Worm (Caenorhabditis elegans) whole organism, early embryonic: ENCODE results near the gene ergi-3.

Source experiments
- B0310.2 ChIP-seq: sonication (generic microtip); optimal IDR thresholded peaks from 2 replicates; lab custom pipeline; 2016; ENCODE audit warnings: mild to moderate bottlenecking, missing genetic modification characterization, missing compliant biosample characterization
- F13C5.2 ChIP-seq: sonication (generic microtip); optimal IDR thresholded peaks from 2 replicates; lab custom pipeline; 2017; ENCODE audit warnings: mild to moderate bottlenecking, missing genetic modification characterization, inconsistent platforms, missing compliant biosample characterization
- aly-1 ChIP-seq: sonication (generic microtip); optimal IDR thresholded peaks from 2 replicates; lab custom pipeline; 2016; ENCODE audit warnings: missing genetic modification characterization, missing compliant biosample characterization
- ama-1 ChIP-seq: fragments of 150-350 bp; optimal IDR thresholded peaks from 2 replicates; lab custom pipeline; 2014
- ceh-13 ChIP-seq: fragments of 200-800 bp; sonication (Bioruptor generic); optimal IDR thresholded peaks from 2 replicates; lab custom pipeline; 2018; ENCODE audit warnings: mild to moderate bottlenecking, missing genetic modification characterization, missing compliant biosample characterization
- ceh-36 ChIP-seq: sonication (generic microtip); optimal IDR thresholded peaks from 2 replicates; lab custom pipeline; 2016; ENCODE audit warnings: missing genetic modification characterization, inconsistent platforms, missing compliant biosample characterization
- ets-7 ChIP-seq: sonication (generic microtip); optimal IDR thresholded peaks from 2 replicates; lab custom pipeline; 2016; ENCODE audit warnings: missing genotype, missing genetic modification characterization, missing compliant biosample characterization
- flt-1 ChIP-seq: fragments of 200-800 bp; sonication (Bioruptor generic); IDR thresholded peaks from 2 replicates; pipeline ENCODE4 v1.3.6; 2022; ENCODE audit warnings: missing genetic modification characterization, missing compliant biosample characterization
- hmbx-1 ChIP-seq: sonication (generic microtip); optimal IDR thresholded peaks from 2 replicates; lab custom pipeline; 2016; ENCODE audit warnings: mild to moderate bottlenecking, missing genetic modification characterization, missing compliant biosample characterization
- hmg-4 ChIP-seq: fragments of 200-800 bp; sonication (Bioruptor generic); optimal IDR thresholded peaks from 2 replicates; lab custom pipeline; 2018; ENCODE audit warnings: mild to moderate bottlenecking, missing genetic modification characterization, missing compliant biosample characterization
- hnd-1 ChIP-seq: sonication (generic microtip); optimal IDR thresholded peaks from 2 replicates; lab custom pipeline; 2016; ENCODE audit warnings: missing genetic modification characterization, missing compliant biosample characterization
- pes-1 ChIP-seq: fragments of 200-800 bp; sonication (Bioruptor generic); IDR thresholded peaks from 2 replicates; pipeline ENCODE4 v1.3.6; 2022; ENCODE audit warnings: missing genetic modification reagents, missing genetic modification characterization, missing compliant biosample characterization
- scrt-1 ChIP-seq: fragments of 200-800 bp; sonication (Bioruptor generic); IDR thresholded peaks from 2 replicates; pipeline ENCODE4 v1.3.6; 2022; ENCODE audit warnings: missing genetic modification characterization, missing compliant biosample characterization
- sea-1 ChIP-seq: fragments of 200-800 bp; sonication (Bioruptor generic); conservative IDR thresholded peaks from 2 replicates; pipeline ENCODE4 v1.3.6; 2022; ENCODE audit warnings: missing genetic modification characterization, missing compliant biosample characterization
- tbx-11 ChIP-seq: fragments of 200-800 bp; sonication (Bioruptor generic); IDR thresholded peaks from 2 replicates; pipeline ENCODE4 v1.3.6; 2022; ENCODE audit warnings: missing genetic modification characterization, missing compliant biosample characterization
- tbx-37 ChIP-seq: fragments of 200-800 bp; sonication (Bioruptor generic); conservative IDR thresholded peaks from 2 replicates; pipeline ENCODE4 v1.3.6; 2022; ENCODE audit warnings: missing genetic modification reagents, missing genetic modification characterization, missing compliant biosample characterization
- tra-4 ChIP-seq: sonication (generic microtip); optimal IDR thresholded peaks from 2 replicates; lab custom pipeline; 2017; ENCODE audit warnings: missing genetic modification characterization, missing compliant biosample characterization

Gene ergi-3

ce11 chrX:15627814-15628213, 11.3 kb upstream of the ergi-3 start:
- no peak for TF ChIP-seq tbx-37 (GFP tag; lab: Robert Waterston, UW)
- TF ChIP-seq ceh-13 (GFP tag; lab: Kevin White, UChicago) = no peak
- no peak for TF ChIP-seq hmbx-1
- TF ChIP-seq tbx-11 (GFP tag; lab: Robert Waterston, UW) = no peak
- no peak for TF ChIP-seq aly-1 (tag; lab: Kevin White, UChicago)
- no peak for TF ChIP-seq scrt-1 (GFP tag; lab: Robert Waterston, UW)
- TF ChIP-seq ets-7 (tag; lab: Kevin White, UChicago) = no peak
- TF ChIP-seq hnd-1 = no peak
- no peak for TF ChIP-seq pes-1 (GFP tag; lab: Robert Waterston, UW)
- no peak for TF ChIP-seq tra-4 (tag; lab: Kevin White, UChicago)
- TF ChIP-seq flt-1 = no peak
- TF ChIP-seq ceh-36 = no peak
- no peak for TF ChIP-seq B0310.2
- no peak for TF ChIP-seq hmg-4 (GFP tag; lab: Kevin White, UChicago)
- TF ChIP-seq ama-1 (lab: Kevin White, UChicago) = no peak
- TF ChIP-seq sea-1 (GFP tag; lab: Robert Waterston, UW) = no peak
- TF ChIP-seq F13C5.2 = no peak

ce11 chrX:15626119-15626850, 9.7 kb upstream of the ergi-3 start:
- TF ChIP-seq ceh-13 (GFP tag; lab: Kevin White, UChicago) (no peak), hmbx-1 (no peak), aly-1 (tag; lab: Kevin White, UChicago) (no peak), tbx-37 (GFP tag; lab: Robert Waterston, UW) (no peak), hmg-4 (GFP tag; lab: Kevin White, UChicago) (no peak), F13C5.2 (no peak), ets-7 (tag; lab: Kevin White, UChicago) (no peak), hnd-1 (no peak), flt-1 (no peak), ceh-36 (no peak), B0310.2 (no peak)

ce11 chrX:15622041-15622440, 5.5 kb upstream of the ergi-3 start:
- TF ChIP-seq hmbx-1 (no peak), B0310.2 (no peak), pes-1 (GFP tag; lab: Robert Waterston, UW) (no peak), scrt-1 (GFP tag; lab: Robert Waterston, UW) (no peak), ets-7 (tag; lab: Kevin White, UChicago) (no peak), flt-1 (no peak), ceh-36 (no peak), ama-1 (lab: Kevin White, UChicago) (no peak), F13C5.2 (no peak), aly-1 (tag; lab: Kevin White, UChicago) (no peak), tra-4 (tag; lab: Kevin White, UChicago) (no peak), sea-1 (GFP tag; lab: Robert Waterston, UW) (no peak), ceh-13 (GFP tag; lab: Kevin White, UChicago) (no peak), tbx-11 (GFP tag; lab: Robert Waterston, UW) (no peak), tbx-37 (GFP tag; lab: Robert Waterston, UW) (no peak), hmg-4 (GFP tag; lab: Kevin White, UChicago) (no peak), hnd-1 (no peak)

ce11 chrX:15621001-15621400, 4.4 kb upstream of the ergi-3 start:
- TF ChIP-seq ets-7 (tag; lab: Kevin White, UChicago) (no peak), scrt-1 (GFP tag; lab: Robert Waterston, UW) (no peak), sea-1 (GFP tag; lab: Robert Waterston, UW) (no peak), pes-1 (GFP tag; lab: Robert Waterston, UW) (no peak), flt-1 (no peak), tbx-11 (GFP tag; lab: Robert Waterston, UW) (no peak), tra-4 (tag; lab: Kevin White, UChicago) (no peak)

- TF ChIP-seq ets-7 (tag; lab: Kevin White, UChicago) (no peak), F13C5.2 (no peak), ama-1 (lab: Kevin White, UChicago) (no peak), pes-1 (GFP tag; lab: Robert Waterston, UW) (no peak), aly-1 (tag; lab: Kevin White, UChicago) (no peak), tra-4 (tag; lab: Kevin White, UChicago) (no peak), tbx-11 (GFP tag; lab: Robert Waterston, UW) (no peak), tbx-37 (GFP tag; lab: Robert Waterston, UW) (no peak), hmbx-1 (no peak)
Observed at ce11 chrX:15620200-15620599, 3.6 kb upstream of the ergi-3 start, which contains the start of gene K09E9.1. Gene K09E9.1, plus strand, starts transcription at chrX:15620500.

- no peak for TF ChIP-seq flt-1
- no peak for TF ChIP-seq hmbx-1
- TF ChIP-seq tbx-11 (GFP tag; lab: Robert Waterston, UW) = no peak
- peak; percentile 30 for TF ChIP-seq hmg-4 (GFP tag; lab: Kevin White, UChicago)
- TF ChIP-seq pes-1 (GFP tag; lab: Robert Waterston, UW) = peak; percentile 62
Observed at ce11 chrX:15619273-15619672, 2.7 kb upstream of the ergi-3 start.

ce11 chrX:15617168-15617567, 615 bp upstream of the ergi-3 start:
- TF ChIP-seq tra-4 (tag; lab: Kevin White, UChicago) = no peak
- TF ChIP-seq ceh-36 = no peak
- no peak for TF ChIP-seq hmg-4 (GFP tag; lab: Kevin White, UChicago)
- TF ChIP-seq hnd-1 = no peak
- no peak for TF ChIP-seq ama-1 (lab: Kevin White, UChicago)
- no peak for TF ChIP-seq aly-1 (tag; lab: Kevin White, UChicago)
- TF ChIP-seq tbx-11 (GFP tag; lab: Robert Waterston, UW) = no peak
- no peak for TF ChIP-seq flt-1
- TF ChIP-seq scrt-1 (GFP tag; lab: Robert Waterston, UW) = no peak
- no peak for TF ChIP-seq hmbx-1
- no peak for TF ChIP-seq F13C5.2
- TF ChIP-seq ceh-13 (GFP tag; lab: Kevin White, UChicago) = no peak
- no peak for TF ChIP-seq B0310.2
- TF ChIP-seq ets-7 (tag; lab: Kevin White, UChicago) = no peak
- TF ChIP-seq pes-1 (GFP tag; lab: Robert Waterston, UW) = no peak
- TF ChIP-seq sea-1 (GFP tag; lab: Robert Waterston, UW) = no peak
- no peak for TF ChIP-seq tbx-37 (GFP tag; lab: Robert Waterston, UW)
